Fruit fly (Drosophila melanogaster) S2 (cell line): ENCODE results near the gene Gr98d.

ENCODE experiments used
- CG8478 ChIP-seq: fragments of >200 bp; optimal IDR thresholded peaks from 2 replicates; lab custom pipeline; 2018
- CTCF ChIP-seq, 2 experiments: fragments of >200 bp; optimal IDR thresholded peaks; 2 replicates each; lab custom pipeline; 2018

DNA sequence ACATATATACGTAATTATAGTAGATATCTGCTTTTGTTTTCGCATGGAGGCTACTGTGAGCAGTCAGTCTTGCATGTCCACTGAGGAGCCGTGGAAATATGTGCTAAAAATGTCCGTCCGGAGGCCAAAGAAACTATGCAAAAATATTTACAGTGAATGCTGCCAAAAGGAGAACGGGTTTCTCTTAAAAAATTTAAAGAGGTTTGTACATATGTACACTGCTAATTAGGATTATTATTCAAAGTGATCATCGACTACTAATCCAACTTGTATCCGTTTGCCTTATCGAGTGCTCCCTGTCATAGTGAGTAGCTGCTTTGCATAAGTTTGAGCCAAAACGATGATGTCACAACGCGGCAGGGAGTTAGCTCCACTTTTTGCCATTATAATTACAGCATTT, 11.1 kb downstream of the Gr98d start:
- TF ChIP-seq CG8478 (lab: Kevin White, UChicago) (no peak), CTCF (optimal IDR thresholded peaks at IDR 0.05; lab: Kevin White, UChicago) (no peak)
